Fruit fly (Drosophila melanogaster): ENCODE measurements around the gene Zmynd10.
A peak's percentile ranks its signal among the peaks of the same experiment; 100 is the strongest.

Zmynd10 gene

dm6 chr3L:13032085-13032914 lies 6.1 kb upstream of the Zmynd10 start:
- no peak for TF ChIP-seq CG6813 (GFP tag; optimal IDR thresholded peaks at IDR 0.05)
- TF ChIP-seq CG10462 (GFP tag; optimal IDR thresholded peaks at IDR 0.05) = no peak
- TF ChIP-seq ato (GFP tag; IDR thresholded peaks at IDR 0.05; ENCODE audit: partially characterized antibody) = no peak
- no peak for TF ChIP-seq CG11723 (GFP tag; optimal IDR thresholded peaks at IDR 0.05)
- TF ChIP-seq gro (GFP tag; optimal IDR thresholded peaks at IDR 0.05) = no peak
- TF ChIP-seq CG43689 (GFP tag; IDR thresholded peaks at IDR 0.05) = 0 out of 2 replicates have a peak, but pooled peaks have one; percentile 3
- peak; percentile 4 for TF ChIP-seq Lhr (GFP tag; optimal IDR thresholded peaks at IDR 0.05)
- TF ChIP-seq chm (GFP tag; IDR thresholded peaks at IDR 0.05) = peak; percentile 45; the same call in 1 of the 2 replicates
- TF ChIP-seq exex (tag; optimal IDR thresholded peaks at IDR 0.05) = no peak
- peak; percentile 11 for TF ChIP-seq CG10209 (GFP tag; optimal IDR thresholded peaks at IDR 0.05)
- peak; percentile 28 for TF ChIP-seq fd96Cb (tag; optimal IDR thresholded peaks at IDR 0.05)
- TF ChIP-seq CG31441 (GFP tag; IDR thresholded peaks at IDR 0.05) = peak; percentile 88
- TF ChIP-seq CG1233 (GFP tag; optimal IDR thresholded peaks at IDR 0.05) = no peak
- TF ChIP-seq CG4707 (GFP tag; optimal IDR thresholded peaks at IDR 0.05) = peak; percentile 59
- peak; percentile 23 for TF ChIP-seq Sry-δ (GFP tag; optimal IDR thresholded peaks at IDR 0.05)
- TF ChIP-seq tup (GFP tag; optimal IDR thresholded peaks at IDR 0.05) = no peak
- no peak for TF ChIP-seq unpg (GFP tag; optimal IDR thresholded peaks at IDR 0.05)
- TF ChIP-seq B-H2 (GFP tag; optimal IDR thresholded peaks at IDR 0.05) = no peak
- no peak for TF ChIP-seq Dad (GFP tag; optimal IDR thresholded peaks at IDR 0.05)
- peak; percentile 7; the same call in 1 of the 2 replicates for TF ChIP-seq amos (GFP tag; IDR thresholded peaks at IDR 0.05; ENCODE audit: partially characterized antibody)
- TF ChIP-seq insv (GFP tag; optimal IDR thresholded peaks at IDR 0.05) = no peak
- TF ChIP-seq Sry-β (GFP tag; optimal IDR thresholded peaks at IDR 0.05) = peak; percentile 20
- TF ChIP-seq CG3407 (GFP tag; optimal IDR thresholded peaks at IDR 0.05) = peak; percentile 60
- TF ChIP-seq sc (optimal IDR thresholded peaks at IDR 0.05) = no peak
- TF ChIP-seq sc (GFP tag; optimal IDR thresholded peaks at IDR 0.05) = no peak
- no peak for TF ChIP-seq gfzf (GFP tag; optimal IDR thresholded peaks at IDR 0.05)
- TF ChIP-seq NC2β (GFP tag; optimal IDR thresholded peaks at IDR 0.05) = peak; percentile 26
- TF ChIP-seq GATAe (GFP tag; conservative IDR thresholded peaks at IDR 0.05) = no peak
- TF ChIP-seq BEAF-32 (GFP tag; optimal IDR thresholded peaks at IDR 0.05) = peak; percentile 64
- 0 out of 2 replicates have a peak, but pooled peaks have one; percentile 26 for TF ChIP-seq bbx (GFP tag; IDR thresholded peaks at IDR 0.05; ENCODE audit: partially characterized antibody)
- no peak for TF ChIP-seq CG16863 (GFP tag; optimal IDR thresholded peaks at IDR 0.05)
- no peak for TF ChIP-seq Antp (GFP tag; optimal IDR thresholded peaks at IDR 0.05)
- peak; percentile 37 for TF ChIP-seq phol (tag; optimal IDR thresholded peaks at IDR 0.05)
- no peak for TF ChIP-seq CG3726 (GFP tag; IDR thresholded peaks at IDR 0.05)
- no peak for TF ChIP-seq mam (GFP tag; optimal IDR thresholded peaks at IDR 0.05)
- 0 out of 2 replicates have a peak, but pooled peaks have one; percentile 5 for TF ChIP-seq CG1024 (GFP tag; IDR thresholded peaks at IDR 0.05)
- TF ChIP-seq CG14014 (GFP tag; IDR thresholded peaks at IDR 0.05) = no peak
- TF ChIP-seq gem (tag; optimal IDR thresholded peaks at IDR 0.05) = peak; percentile 56
- TF ChIP-seq sr (GFP tag; IDR thresholded peaks at IDR 0.05) = no peak
- peak; percentile 13 for TF ChIP-seq dm (GFP tag; optimal IDR thresholded peaks at IDR 0.05)
- TF ChIP-seq PHDP (tag; optimal IDR thresholded peaks at IDR 0.05) = no peak
- TF ChIP-seq cad (GFP tag; optimal IDR thresholded peaks at IDR 0.05) = no peak
- peak; percentile 3 for TF ChIP-seq bcd (GFP tag; optimal IDR thresholded peaks at IDR 0.05)
- TF ChIP-seq Deaf1 (tag; optimal IDR thresholded peaks at IDR 0.05) = no peak
- TF ChIP-seq ranshi (GFP tag; IDR thresholded peaks at IDR 0.05) = no peak
- TF ChIP-seq Oli (tag; optimal IDR thresholded peaks at IDR 0.05) = no peak
- TF ChIP-seq CTCF (GFP tag; optimal IDR thresholded peaks at IDR 0.05) = peak; percentile 11
- no peak for TF ChIP-seq Spps (tag; optimal IDR thresholded peaks at IDR 0.05)
- TF ChIP-seq Chrac-16 (GFP tag; optimal IDR thresholded peaks at IDR 0.05) = peak; percentile 6
